Fruit fly (Drosophila melanogaster) whole organism, embryonic: ENCODE measurements around the gene CG3434.

Experiments
- Antp ChIP-seq: fragments of 200-800 bp; sonication (Bioruptor generic); optimal IDR thresholded peaks from 3 replicates; lab custom pipeline; 2016; ENCODE audit warnings: missing biosample characterization, missing genetic modification characterization
- Bdp1 ChIP-seq: fragments of 200-800 bp; sonication (Bioruptor generic); optimal IDR thresholded peaks from 3 replicates; lab custom pipeline; 2016; ENCODE audit warnings: missing biosample characterization, missing genetic modification characterization
- C15 ChIP-seq: fragments of 200-800 bp; sonication (Bioruptor generic); IDR thresholded peaks from 3 replicates; pipeline ENCODE4 v1.3.6; 2022; ENCODE audit warnings: missing biosample characterization, missing genetic modification characterization
- CG10209 ChIP-seq: fragments of 200-800 bp; sonication (Bioruptor generic); optimal IDR thresholded peaks from 3 replicates; lab custom pipeline; 2017; ENCODE audit warnings: missing biosample characterization, mild to moderate bottlenecking, missing genetic modification characterization, missing genetic modification reagents
- CG10321 ChIP-seq: fragments of 200-800 bp; sonication (Bioruptor generic); IDR thresholded peaks from 2 replicates; pipeline ENCODE4 v1.3.6; 2022; ENCODE audit warnings: missing biosample characterization, missing genetic modification characterization
- CG11085 ChIP-seq: fragments of 200-800 bp; sonication (Bioruptor generic); IDR thresholded peaks from 2 replicates; pipeline ENCODE4 v1.3.6; 2022; ENCODE audit warnings: missing biosample characterization, missing genetic modification characterization
- CG11398 ChIP-seq: fragments of 200-800 bp; sonication (Bioruptor generic); optimal IDR thresholded peaks from 2 replicates; lab custom pipeline; 2016; ENCODE audit warnings: missing biosample characterization, missing genetic modification characterization
- CG11560 ChIP-seq: fragments of 200-800 bp; sonication (Bioruptor generic); IDR thresholded peaks from 3 replicates; pipeline ENCODE4 v1.3.6; 2022; ENCODE audit warnings: missing biosample characterization, missing genetic modification characterization
- CG14050 ChIP-seq: fragments of 200-800 bp; sonication (Bioruptor generic); IDR thresholded peaks from 3 replicates; pipeline ENCODE4 v1.3.6; 2022; ENCODE audit warnings: missing biosample characterization, missing genetic modification characterization
- CG14667 ChIP-seq: fragments of 200-800 bp; sonication (Bioruptor generic); IDR thresholded peaks from 2 replicates; pipeline ENCODE4 v1.3.6; 2022; ENCODE audit warnings: missing biosample characterization, missing genetic modification characterization
- CG14965 ChIP-seq: fragments of 200-800 bp; sonication (Bioruptor generic); optimal IDR thresholded peaks from 2 replicates; lab custom pipeline; 2016; ENCODE audit warnings: missing biosample characterization, missing genetic modification characterization, borderline replicate concordance
- CG15514 ChIP-seq: fragments of 200-800 bp; sonication (Bioruptor generic); optimal IDR thresholded peaks from 3 replicates; lab custom pipeline; 2017; ENCODE audit warnings: missing biosample characterization, missing genetic modification characterization, mild to moderate bottlenecking, moderate library complexity, missing genetic modification reagents
- CG1647 ChIP-seq: fragments of 200-800 bp; sonication (Bioruptor generic); optimal IDR thresholded peaks from 3 replicates; lab custom pipeline; 2016; ENCODE audit warnings: missing biosample characterization, missing genetic modification characterization
- CG18619 ChIP-seq: fragments of 200-800 bp; sonication (Bioruptor generic); optimal IDR thresholded peaks from 3 replicates; lab custom pipeline; 2017; ENCODE audit warnings: missing biosample characterization, mild to moderate bottlenecking, missing genetic modification characterization
- CG3065 ChIP-seq: fragments of 200-800 bp; sonication (Bioruptor generic); optimal IDR thresholded peaks from 2 replicates; lab custom pipeline; 2016; ENCODE audit warnings: missing biosample characterization, missing genetic modification characterization
- CG31388 ChIP-seq: fragments of 200-800 bp; sonication (Bioruptor generic); optimal IDR thresholded peaks from 2 replicates; lab custom pipeline; 2016; ENCODE audit warnings: missing biosample characterization, missing genetic modification characterization
- CG32532 ChIP-seq: fragments of 200-800 bp; sonication (Bioruptor generic); IDR thresholded peaks from 2 replicates; pipeline ENCODE4 v1.3.6; 2022; ENCODE audit warnings: missing biosample characterization, missing genetic modification characterization
- CG3281 ChIP-seq: fragments of 200-800 bp; sonication (Bioruptor generic); optimal IDR thresholded peaks from 3 replicates; lab custom pipeline; 2017; ENCODE audit warnings: missing biosample characterization, mild to moderate bottlenecking, missing genetic modification characterization
- CG7556 ChIP-seq: fragments of 200-800 bp; sonication (Bioruptor generic); optimal IDR thresholded peaks from 2 replicates; lab custom pipeline; 2017; ENCODE audit warnings: missing biosample characterization, mild to moderate bottlenecking, missing genetic modification characterization
- CTCF ChIP-seq: fragments of 200-800 bp; sonication (Bioruptor generic); optimal IDR thresholded peaks from 2 replicates; lab custom pipeline; 2017; ENCODE audit warnings: missing biosample characterization, mild to moderate bottlenecking, missing genetic modification characterization, moderate library complexity
- CoRest ChIP-seq: fragments of 200-800 bp; sonication (Bioruptor generic); optimal IDR thresholded peaks from 3 replicates; lab custom pipeline; 2018; ENCODE audit warnings: missing biosample characterization, mild to moderate bottlenecking, missing genetic modification characterization, moderate library complexity
- CrebB ChIP-seq: fragments of 200-800 bp; sonication (Bioruptor generic); optimal IDR thresholded peaks from 3 replicates; lab custom pipeline; 2018; ENCODE audit warnings: missing biosample characterization, mild to moderate bottlenecking, missing genetic modification characterization
- E2f2 ChIP-seq: fragments of 200-800 bp; sonication (Bioruptor generic); IDR thresholded peaks from 2 replicates; pipeline ENCODE4 v1.3.6; 2022; ENCODE audit warnings: missing biosample characterization, missing genetic modification characterization
- Gsc ChIP-seq: fragments of 200-800 bp; sonication (Bioruptor generic); IDR thresholded peaks from 2 replicates; pipeline ENCODE4 v1.3.6; 2022; ENCODE audit warnings: missing biosample characterization, missing genetic modification characterization
- Gug ChIP-seq: fragments of 200-800 bp; sonication (Bioruptor generic); IDR thresholded peaks from 4 replicates; pipeline ENCODE4 v1.3.6; 2022; ENCODE audit warnings: missing biosample characterization, missing genetic modification characterization
- H15 ChIP-seq: fragments of 200-800 bp; sonication (Bioruptor generic); IDR thresholded peaks from 3 replicates; pipeline ENCODE4 v1.3.6; 2022; ENCODE audit warnings: missing biosample characterization, missing genetic modification characterization
- Hr51 ChIP-seq, 2 experiments: fragments of 200-800 bp; sonication (Bioruptor generic); optimal IDR thresholded peaks; 2 replicates in 1 of 2; 3 replicates in 1 of 2; lab custom pipeline; 2016 to 2018; ENCODE audit warnings: missing biosample characterization in 2 of 2, missing genetic modification characterization in 2 of 2, mild to moderate bottlenecking in 1 of 2, moderate library complexity in 1 of 2
- MBD-R2 ChIP-seq: fragments of 200-800 bp; sonication (Bioruptor generic); IDR thresholded peaks from 2 replicates; pipeline ENCODE4 v1.3.6; 2022; ENCODE audit warnings: missing biosample characterization, missing genetic modification characterization
- Med ChIP-seq: fragments of 200-800 bp; sonication (Bioruptor generic); peaks from one replicate; lab custom pipeline; 2016; ENCODE audit warnings: missing biosample characterization, missing genetic modification characterization, mild to moderate bottlenecking, inconsistent platforms, moderate library complexity
- NK7.1 ChIP-seq: fragments of 200-800 bp; sonication (Bioruptor generic); optimal IDR thresholded peaks from 3 replicates; lab custom pipeline; 2016; ENCODE audit warnings: missing biosample characterization, missing genetic modification characterization
- Nf-YB ChIP-seq: fragments of 200-800 bp; sonication (Bioruptor generic); optimal IDR thresholded peaks from 3 replicates; lab custom pipeline; 2019; ENCODE audit warnings: missing biosample characterization, mild to moderate bottlenecking, missing genetic modification characterization, moderate library complexity
- Oaz ChIP-seq: fragments of 200-800 bp; sonication (Bioruptor generic); IDR thresholded peaks from 2 replicates; pipeline ENCODE4 v1.3.6; 2022; ENCODE audit warnings: missing biosample characterization, missing genetic modification characterization
- Sin3A ChIP-seq: fragments of >200 bp; optimal IDR thresholded peaks from 2 replicates; lab custom pipeline; 2018
- Xrp1 ChIP-seq: fragments of 200-800 bp; sonication (Bioruptor generic); IDR thresholded peaks from 2 replicates; pipeline ENCODE4 v1.3.6; 2022; ENCODE audit warnings: missing biosample characterization, missing genetic modification characterization
- al ChIP-seq: fragments of 200-800 bp; sonication (Bioruptor generic); IDR thresholded peaks from 2 replicates; pipeline ENCODE4 v1.3.6; 2022; ENCODE audit warnings: missing biosample characterization, missing genetic modification characterization
- ap ChIP-seq: fragments of 200-800 bp; sonication (Bioruptor generic); IDR thresholded peaks from 2 replicates; pipeline ENCODE4 v1.3.6; 2022; ENCODE audit warnings: missing biosample characterization, missing genetic modification characterization
- ase ChIP-seq: fragments of 200-800 bp; sonication (Bioruptor generic); IDR thresholded peaks from 3 replicates; pipeline ENCODE4 v1.3.6; 2022; ENCODE audit warnings: missing biosample characterization, missing genetic modification characterization
- dati ChIP-seq: fragments of 200-800 bp; sonication (Bioruptor generic); IDR thresholded peaks from 2 replicates; pipeline ENCODE4 v1.3.6; 2022; ENCODE audit warnings: missing biosample characterization, missing genetic modification characterization
- dysf ChIP-seq: fragments of 200-800 bp; sonication (Bioruptor generic); IDR thresholded peaks from 3 replicates; pipeline ENCODE4 v1.3.6; 2022; ENCODE audit warnings: missing biosample characterization, missing genetic modification characterization
- fd102C ChIP-seq: fragments of 200-800 bp; sonication (Bioruptor generic); optimal IDR thresholded peaks from 2 replicates; lab custom pipeline; 2018; ENCODE audit warnings: missing biosample characterization, mild to moderate bottlenecking, missing genetic modification characterization, moderate library complexity
- fd96Cb ChIP-seq: fragments of 200-800 bp; sonication (Bioruptor generic); optimal IDR thresholded peaks from 2 replicates; lab custom pipeline; 2018; ENCODE audit warnings: missing biosample characterization, mild to moderate bottlenecking, missing genetic modification characterization, moderate library complexity
- gem ChIP-seq: fragments of 200-800 bp; sonication (Bioruptor generic); optimal IDR thresholded peaks from 2 replicates; lab custom pipeline; 2019; ENCODE audit warnings: missing biosample characterization, mild to moderate bottlenecking, missing genetic modification characterization, moderate library complexity
- insv ChIP-seq, 2 experiments: fragments of 200-800 bp; sonication (Bioruptor generic); optimal IDR thresholded peaks; 3 replicates each; lab custom pipeline; 2016 to 2018; ENCODE audit warnings: missing biosample characterization in 2 of 2, missing genetic modification characterization in 2 of 2
- nerfin-2 ChIP-seq: fragments of 200-800 bp; sonication (Bioruptor generic); IDR thresholded peaks from 2 replicates; pipeline ENCODE4 v1.3.6; 2022; ENCODE audit warnings: missing biosample characterization, missing genetic modification characterization; ENCODE audit not compliant: partially characterized antibody
- odd ChIP-seq: fragments of 200-800 bp; sonication (Bioruptor generic); optimal IDR thresholded peaks from 2 replicates; lab custom pipeline; 2017; ENCODE audit warnings: missing biosample characterization, mild to moderate bottlenecking, missing genetic modification characterization
- otp ChIP-seq: fragments of 200-800 bp; sonication (Bioruptor generic); IDR thresholded peaks from 3 replicates; pipeline ENCODE4, ENCODE4 v1.3.6; 2022; ENCODE audit warnings: missing biosample characterization, missing genetic modification characterization
- pfk ChIP-seq: fragments of 200-800 bp; sonication (Bioruptor generic); optimal IDR thresholded peaks from 2 replicates; lab custom pipeline; 2018; ENCODE audit warnings: missing biosample characterization, mild to moderate bottlenecking, missing genetic modification characterization, moderate library complexity
- pita ChIP-seq: fragments of 200-800 bp; sonication (Bioruptor generic); optimal IDR thresholded peaks from 2 replicates; lab custom pipeline; 2017; ENCODE audit warnings: missing biosample characterization, mild to moderate bottlenecking, missing genetic modification characterization
- pros ChIP-seq: fragments of 200-800 bp; sonication (Bioruptor generic); optimal IDR thresholded peaks from 3 replicates; lab custom pipeline; 2019; ENCODE audit warnings: missing biosample characterization, mild to moderate bottlenecking, missing genetic modification characterization, moderate library complexity
- sug ChIP-seq: fragments of 200-800 bp; optimal IDR thresholded peaks from 2 replicates; lab custom pipeline; 2019; ENCODE audit warnings: missing biosample characterization, mild to moderate bottlenecking, missing genetic modification characterization, moderate library complexity
- twi ChIP-seq: fragments of 200-800 bp; optimal IDR thresholded peaks from 2 replicates; lab custom pipeline; 2019; ENCODE audit warnings: missing biosample characterization, mild to moderate bottlenecking, missing genetic modification characterization, moderate library complexity
- zfh2 ChIP-seq: fragments of 200-800 bp; sonication (Bioruptor generic); optimal IDR thresholded peaks from 2 replicates; lab custom pipeline; 2016; ENCODE audit warnings: missing biosample characterization, missing genetic modification characterization

Gene CG3434

DNA sequence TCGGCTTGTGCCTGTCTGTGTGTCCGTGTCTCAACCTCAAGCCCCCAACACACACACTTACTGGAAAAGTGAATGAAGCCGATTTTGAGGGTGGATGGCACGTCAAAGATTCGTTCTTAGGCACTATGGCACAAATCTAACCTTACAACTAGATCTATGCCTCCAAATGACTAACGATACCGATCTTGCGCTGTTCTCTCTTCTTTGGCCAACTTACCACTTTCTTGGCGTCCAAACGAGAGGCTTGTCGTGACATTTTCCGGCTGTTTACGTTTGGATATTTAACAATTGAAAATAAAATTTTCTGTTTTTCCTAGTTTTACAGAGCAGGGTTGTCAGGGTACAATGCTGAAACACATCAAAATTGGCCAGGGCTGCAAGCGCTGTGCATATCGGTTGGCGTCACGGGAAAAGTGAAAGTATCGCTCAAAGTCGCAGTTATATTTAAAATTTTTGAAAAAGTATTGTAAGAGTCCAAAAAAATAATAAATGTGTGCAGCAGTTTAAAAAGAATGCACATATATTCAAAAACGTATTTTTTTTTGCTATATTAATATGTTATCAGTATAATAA, 18.6 kb downstream of the CG3434 start, which contains the start of the genes Bet3 and Nf-YA (continued):
- peak; percentile 51 for TF ChIP-seq zfh2 (GFP tag; lab: Kevin White, UChicago)
- TF ChIP-seq al (GFP tag; lab: Robert Waterston, UW) = peak; percentile 59; the same call in 1 of the 2 replicates
- peak; percentile 3 for TF ChIP-seq CG3065 (GFP tag; lab: Kevin White, UChicago)
- TF ChIP-seq E2f2 = peak; percentile 34; the same call in 1 of the 2 replicates
- peak; percentile 57; the same call in 1 of the 2 replicates for TF ChIP-seq CG11085 (GFP tag; lab: Robert Waterston, UW)
- TF ChIP-seq CrebB = no peak
- no peak for TF ChIP-seq Nf-YB (GFP tag; lab: Kevin White, UChicago)
- no peak for TF ChIP-seq dati (GFP tag; lab: Robert Waterston, UW)
- TF ChIP-seq CG18619 (GFP tag; lab: Kevin White, UChicago) = peak; percentile 34
- TF ChIP-seq Gug (GFP tag; lab: Robert Waterston, UW) = peak; percentile 81
- peak; percentile 40 for TF ChIP-seq CG3281 (GFP tag; lab: Kevin White, UChicago)
- TF ChIP-seq nerfin-2 = peak; percentile 72
- TF ChIP-seq CG11398 (GFP tag; lab: Kevin White, UChicago) = no peak
- no peak for TF ChIP-seq odd (GFP tag; lab: Kevin White, UChicago)
- peak; percentile 94 for TF ChIP-seq Med (GFP tag; lab: Kevin White, UChicago)
- peak; percentile 37 for TF ChIP-seq pita
- no peak for TF ChIP-seq CG11560 (tag; lab: Robert Waterston, UW)
- TF ChIP-seq Antp (GFP tag; lab: Kevin White, UChicago) = peak; percentile 61
- peak; percentile 16 to 57 for TF ChIP-seq Hr51 (GFP tag; optimal IDR thresholded peaks at IDR 0.05; lab: Kevin White, UChicago)
- TF ChIP-seq Sin3A (lab: Kevin White, UChicago) = peak; percentile 38
- no peak for TF ChIP-seq CG7556 (GFP tag; lab: Kevin White, UChicago)
- TF ChIP-seq CoRest = peak; percentile 61
- no peak for TF ChIP-seq CG10321 (GFP tag; lab: Robert Waterston, UW)
- TF ChIP-seq CG14965 = no peak
- no peak for TF ChIP-seq Gsc (GFP tag; lab: Robert Waterston, UW)
- no peak for TF ChIP-seq ase (GFP tag; lab: Robert Waterston, UW)
- TF ChIP-seq CG14667 (GFP tag; lab: Robert Waterston, UW) = no peak; the same call in 1 of the 2 replicates
- TF ChIP-seq C15 (GFP tag; lab: Robert Waterston, UW) = no peak
- TF ChIP-seq fd96Cb (tag; lab: Kevin White, UChicago) = peak; percentile 29
- peak; percentile 95 for TF ChIP-seq MBD-R2
- TF ChIP-seq NK7.1 (GFP tag; lab: Kevin White, UChicago) = no peak
- peak; percentile 72 for TF ChIP-seq CG32532 (GFP tag; lab: Robert Waterston, UW)
- TF ChIP-seq Xrp1 (GFP tag; lab: Robert Waterston, UW) = peak; percentile 37; the same call in 1 of the 2 replicates
- peak; percentile 0 for TF ChIP-seq Bdp1 (GFP tag; lab: Kevin White, UChicago)
- TF ChIP-seq dysf = peak; percentile 31; the same call in 1 of the 3 replicates
- no peak for TF ChIP-seq insv (GFP tag; optimal IDR thresholded peaks at IDR 0.05; lab: Kevin White, UChicago)
- no peak for TF ChIP-seq Oaz (GFP tag; lab: Robert Waterston, UW)
- peak; percentile 26 for TF ChIP-seq CG1647 (GFP tag; lab: Kevin White, UChicago)
- no peak for TF ChIP-seq CTCF
- TF ChIP-seq CG10209 = peak; percentile 36
- peak; percentile 51 for TF ChIP-seq gem (tag; lab: Kevin White, UChicago)
- peak; percentile 82 for TF ChIP-seq CG15514
- no peak for TF ChIP-seq ap (GFP tag; lab: Robert Waterston, UW)
- peak; percentile 11 for TF ChIP-seq fd102C (GFP tag; lab: Kevin White, UChicago)
- peak; percentile 12; the same call in 1 of the 3 replicates for TF ChIP-seq H15 (GFP tag; lab: Robert Waterston, UW)
- TF ChIP-seq sug (tag; lab: Kevin White, UChicago) = peak; percentile 41
- peak; percentile 39 for TF ChIP-seq CG31388
- no peak for TF ChIP-seq otp
- TF ChIP-seq pfk (GFP tag; lab: Kevin White, UChicago) = no peak
- no peak; the same call in 2 of the 3 replicates for TF ChIP-seq CG14050 (GFP tag; lab: Robert Waterston, UW)
- no peak for TF ChIP-seq twi (tag; lab: Kevin White, UChicago)
- TF ChIP-seq pros (GFP tag; lab: Kevin White, UChicago) = no peak
